Fruit fly (Drosophila melanogaster): ENCODE data around the gene CG17321.

CG17321 gene

dm6 chr2L:18801704-18802103 lies 43.3 kb upstream of the CG17321 start:
- no peak for TF ChIP-seq pdm3 (GFP tag; optimal IDR thresholded peaks at IDR 0.05)
- no peak for TF ChIP-seq spab (GFP tag; optimal IDR thresholded peaks at IDR 0.05)
- no peak for TF ChIP-seq Eip78C (GFP tag)
- TF ChIP-seq achi (GFP tag; optimal IDR thresholded peaks at IDR 0.05), result no peak

dm6 chr2L:18805247-18805636 lies 39.7 kb upstream of the CG17321 start, which contains the start of gene CG43814:
TSS of gene CG43814 (minus strand) at chr2L:18805347.
- TF ChIP-seq dsx (GFP tag; optimal IDR thresholded peaks at IDR 0.05; ENCODE audit: poor library complexity, severe bottlenecking), result no peak
- TF ChIP-seq Hr38 (GFP tag; optimal IDR thresholded peaks at IDR 0.05), result no peak
- no peak for TF ChIP-seq CG3919 (GFP tag; optimal IDR thresholded peaks at IDR 0.05)
- no peak for TF ChIP-seq Blimp-1 (GFP tag; optimal IDR thresholded peaks at IDR 0.05)
- no peak for TF ChIP-seq CG1621 (tag; optimal IDR thresholded peaks at IDR 0.05)
- TF ChIP-seq CG6808 (GFP tag; optimal IDR thresholded peaks at IDR 0.05), result no peak
- no peak for TF ChIP-seq Ets96B (tag; optimal IDR thresholded peaks at IDR 0.05)
- no peak for TF ChIP-seq CG4318 (GFP tag; optimal IDR thresholded peaks at IDR 0.05)
- TF ChIP-seq Sox15 (GFP tag; optimal IDR thresholded peaks at IDR 0.05), result no peak
- no peak for TF ChIP-seq CG10669 (GFP tag; optimal IDR thresholded peaks at IDR 0.05)
- TF ChIP-seq spab (GFP tag; optimal IDR thresholded peaks at IDR 0.05), result no peak
- no peak for TF ChIP-seq CG3032 (tag; optimal IDR thresholded peaks at IDR 0.05)
- no peak for TF ChIP-seq vri (GFP tag; optimal IDR thresholded peaks at IDR 0.05)
- TF ChIP-seq CG6792 (GFP tag; optimal IDR thresholded peaks at IDR 0.05), result no peak
- TF ChIP-seq CG31627 (GFP tag; optimal IDR thresholded peaks at IDR 0.05), result no peak
- TF ChIP-seq CG11902 (GFP tag; optimal IDR thresholded peaks at IDR 0.05), result no peak
- no peak for TF ChIP-seq CG8632 (GFP tag; optimal IDR thresholded peaks at IDR 0.05)
- TF ChIP-seq Met (GFP tag; optimal IDR thresholded peaks at IDR 0.05), result no peak

- TF ChIP-seq vri (GFP tag; optimal IDR thresholded peaks at IDR 0.05) (peak; percentile 37), CG9139 (GFP tag; optimal IDR thresholded peaks at IDR 0.05) (no peak), Lpt (GFP tag; optimal IDR thresholded peaks at IDR 0.05) (no peak), fd85E (GFP tag; optimal IDR thresholded peaks at IDR 0.05) (no peak), Hr38 (GFP tag; optimal IDR thresholded peaks at IDR 0.05) (no peak), Hr39 (GFP tag; optimal IDR thresholded peaks at IDR 0.05) (peak; percentile 56), CG11762 (GFP tag; optimal IDR thresholded peaks at IDR 0.05; ENCODE audit: insufficient read depth) (no peak), eg (GFP tag; IDR thresholded peaks at IDR 0.05) (no peak), CG10631 (GFP tag; optimal IDR thresholded peaks at IDR 0.05) (no peak), Ets21C (GFP tag; optimal IDR thresholded peaks at IDR 0.05) (peak; percentile 41), Smox (GFP tag; optimal IDR thresholded peaks at IDR 0.05) (peak; percentile 64), Eip93F (GFP tag; optimal IDR thresholded peaks at IDR 0.05) (no peak), esn (GFP tag; optimal IDR thresholded peaks at IDR 0.05) (peak; percentile 65), fd59A (GFP tag; optimal IDR thresholded peaks at IDR 0.05) (no peak), CG34406 (GFP tag; optimal IDR thresholded peaks at IDR 0.05) (peak; percentile 9), CG6854 (GFP tag; optimal IDR thresholded peaks at IDR 0.05) (no peak), CG6163 (GFP tag; IDR thresholded peaks at IDR 0.05) (peak; percentile 46; the same call in 1 of the 3 replicates), CG3032 (tag; optimal IDR thresholded peaks at IDR 0.05) (no peak), Sox14 (GFP tag; optimal IDR thresholded peaks at IDR 0.05) (no peak), Eip78C (GFP tag) (peak; percentile 75), dac (GFP tag; optimal IDR thresholded peaks at IDR 0.05) (no peak), ss (GFP tag; optimal IDR thresholded peaks at IDR 0.05) (peak in 1 of 2 experiments; percentile 17), CG15336 (GFP tag; IDR thresholded peaks at IDR 0.05) (no peak), CG3919 (GFP tag; optimal IDR thresholded peaks at IDR 0.05) (peak; percentile 58), salr (GFP tag; optimal IDR thresholded peaks at IDR 0.05) (no peak), CG11294 (GFP tag; IDR thresholded peaks at IDR 0.05) (no peak), cyc (GFP tag; optimal IDR thresholded peaks at IDR 0.05) (peak; percentile 44), CG4318 (GFP tag; optimal IDR thresholded peaks at IDR 0.05) (no peak), Met (GFP tag; optimal IDR thresholded peaks at IDR 0.05) (peak; percentile 66), Eip75B (GFP tag; optimal IDR thresholded peaks at IDR 0.05) (peak; percentile 33), Blimp-1 (GFP tag; optimal IDR thresholded peaks at IDR 0.05) (no peak), Ets96B (tag; optimal IDR thresholded peaks at IDR 0.05) (peak; percentile 22), CG16779 (tag; optimal IDR thresholded peaks at IDR 0.05) (no peak), acj6 (GFP tag; optimal IDR thresholded peaks at IDR 0.05) (peak; percentile 11)
Observed at dm6 chr2L:18805637-18806403, 39.2 kb upstream of the CG17321 start.

Data from whole organism, prepupa.